Worm (Caenorhabditis elegans) whole organism, L3 larva: ENCODE data around the gene nhr-149.
"Not testable (repeated sequence)": the region's sequence is repeated elsewhere in the genome, so short reads cannot be mapped to it uniquely, and the experiment has no call there.

ENCODE experiments used
- R02D3.7 ChIP-seq: fragments of 150-350 bp; optimal IDR thresholded peaks from 2 replicates; lab custom pipeline; 2014; ENCODE audit warnings: missing biosample characterization, missing genetic modification characterization
- ZK546.5 ChIP-seq: sonication (generic microtip); optimal IDR thresholded peaks from 2 replicates; lab custom pipeline; 2017; ENCODE audit warnings: missing biosample characterization, missing genetic modification characterization
- aly-2 ChIP-seq: fragments of 150-350 bp; optimal IDR thresholded peaks from 2 replicates; lab custom pipeline; 2014; ENCODE audit warnings: missing biosample characterization, missing genetic modification characterization
- ama-1 ChIP-seq: fragments of 150-350 bp; optimal IDR thresholded peaks from 2 replicates; lab custom pipeline; 2018
- ceh-16 ChIP-seq: sonication (generic microtip); optimal IDR thresholded peaks from 2 replicates; lab custom pipeline; 2017; ENCODE audit warnings: missing biosample characterization, missing genetic modification characterization
- ceh-28 ChIP-seq: fragments of 150-350 bp; optimal IDR thresholded peaks from 2 replicates; lab custom pipeline; 2014; ENCODE audit warnings: missing biosample characterization, missing genetic modification reagents, missing genetic modification characterization
- ceh-82 ChIP-seq: fragments of 150-350 bp; optimal IDR thresholded peaks from 2 replicates; lab custom pipeline; 2014; ENCODE audit warnings: missing biosample characterization, missing genetic modification characterization
- ceh-9 ChIP-seq: sonication (generic microtip); optimal IDR thresholded peaks from 2 replicates; lab custom pipeline; 2018; ENCODE audit warnings: missing biosample characterization, missing genetic modification characterization
- daf-12 ChIP-seq: fragments of 150-350 bp; optimal IDR thresholded peaks from 2 replicates; lab custom pipeline; 2014; ENCODE audit warnings: missing biosample characterization, missing genetic modification reagents, missing genetic modification characterization
- egl-27 ChIP-seq: sonication (generic microtip); optimal IDR thresholded peaks from 4 replicates; lab custom pipeline; 2017; ENCODE audit warnings: missing biosample characterization, missing genetic modification reagents, missing genetic modification characterization
- elt-1 ChIP-seq: fragments of 150-350 bp; optimal IDR thresholded peaks from 2 replicates; lab custom pipeline; 2014; ENCODE audit warnings: missing biosample characterization, missing genetic modification characterization
- elt-2 ChIP-seq: sonication (generic microtip); optimal IDR thresholded peaks from 2 replicates; lab custom pipeline; 2016; ENCODE audit warnings: missing genetic modification reagents, mild to moderate bottlenecking, missing genetic modification characterization, missing compliant biosample characterization
- elt-3 ChIP-seq, 3 experiments: fragments of 150-350 bp in 1 of 3; sonication (generic microtip) in 2 of 3; optimal IDR thresholded peaks; 2 replicates in 2 of 3; 4 replicates in 1 of 3; lab custom pipeline; 2014 to 2017; ENCODE audit warnings: missing biosample characterization in 3 of 3, missing genetic modification characterization in 3 of 3
- fos-1 ChIP-seq: fragments of 150-350 bp; optimal IDR thresholded peaks from 2 replicates; lab custom pipeline; 2014; ENCODE audit warnings: missing biosample characterization, missing genetic modification characterization
- hmg-11 ChIP-seq: sonication (generic microtip); optimal IDR thresholded peaks from 2 replicates; lab custom pipeline; 2016; ENCODE audit warnings: missing genetic modification characterization, missing compliant biosample characterization
- lin-39 ChIP-seq: fragments of 150-350 bp; optimal IDR thresholded peaks from 2 replicates; lab custom pipeline; 2018; ENCODE audit warnings: missing biosample characterization, missing genetic modification reagents, missing genetic modification characterization
- mdl-1 ChIP-seq: fragments of 150-350 bp; optimal IDR thresholded peaks from 2 replicates; lab custom pipeline; 2014; ENCODE audit warnings: missing biosample characterization, missing genetic modification characterization
- mml-1 ChIP-seq: fragments of 150-350 bp; sonication (generic microtip); optimal IDR thresholded peaks from 3 replicates; lab custom pipeline; 2014; ENCODE audit warnings: missing biosample characterization, missing genetic modification characterization
- nfya-1 ChIP-seq: sonication (generic microtip); optimal IDR thresholded peaks from 2 replicates; lab custom pipeline; 2017; ENCODE audit warnings: missing genetic modification characterization, mild to moderate bottlenecking, missing compliant biosample characterization, antibody characterized with exemption, moderate library complexity; ENCODE audit not compliant: insufficient read depth
- nhr-11 ChIP-seq: fragments of 150-350 bp; optimal IDR thresholded peaks from 2 replicates; lab custom pipeline; 2014; ENCODE audit warnings: missing biosample characterization, missing genetic modification characterization
- nhr-12 ChIP-seq: fragments of 150-350 bp; optimal IDR thresholded peaks from 2 replicates; lab custom pipeline; 2014; ENCODE audit warnings: missing biosample characterization, missing genetic modification characterization
- nhr-23 ChIP-seq: fragments of 150-350 bp; optimal IDR thresholded peaks from 2 replicates; lab custom pipeline; 2014; ENCODE audit warnings: missing biosample characterization, missing genetic modification reagents, missing genetic modification characterization
- nhr-237 ChIP-seq: fragments of 150-350 bp; optimal IDR thresholded peaks from 2 replicates; lab custom pipeline; 2014; ENCODE audit warnings: missing biosample characterization, missing genetic modification characterization
- nhr-25 ChIP-seq: sonication (generic microtip); optimal IDR thresholded peaks from 2 replicates; lab custom pipeline; 2017; ENCODE audit warnings: missing biosample characterization, missing genetic modification characterization
- nhr-43 ChIP-seq: sonication (generic microtip); optimal IDR thresholded peaks from 2 replicates; lab custom pipeline; 2016; ENCODE audit warnings: mild to moderate bottlenecking, missing genetic modification characterization, missing compliant biosample characterization; ENCODE audit not compliant: poor library complexity, severe bottlenecking
- nhr-67 ChIP-seq: fragments of 150-350 bp; optimal IDR thresholded peaks from 2 replicates; lab custom pipeline; 2014; ENCODE audit warnings: missing biosample characterization, missing genetic modification characterization
- nhr-76 ChIP-seq: fragments of 150-350 bp; sonication (generic microtip); optimal IDR thresholded peaks from 5 replicates; lab custom pipeline; 2014; ENCODE audit warnings: missing biosample characterization, missing genetic modification characterization
- nhr-77 ChIP-seq: fragments of 150-350 bp; optimal IDR thresholded peaks from 2 replicates; lab custom pipeline; 2014; ENCODE audit warnings: missing biosample characterization, missing genetic modification characterization
- pqm-1 ChIP-seq: fragments of 150-350 bp; optimal IDR thresholded peaks from 2 replicates; lab custom pipeline; 2017; ENCODE audit warnings: missing biosample characterization, missing genetic modification characterization, inconsistent platforms
- sea-2 ChIP-seq: fragments of 150-350 bp; sonication (generic microtip); optimal IDR thresholded peaks from 4 replicates; lab custom pipeline; 2014; ENCODE audit warnings: missing biosample characterization, missing genetic modification reagents, missing genetic modification characterization
- snpc-4 ChIP-seq: fragments of 150-350 bp; optimal IDR thresholded peaks from 2 replicates; lab custom pipeline; 2014; ENCODE audit warnings: missing biosample characterization, missing genetic modification characterization
- tbx-2 ChIP-seq: sonication (generic microtip); optimal IDR thresholded peaks from 2 replicates; lab custom pipeline; 2016; ENCODE audit warnings: mild to moderate bottlenecking, missing genetic modification characterization, missing compliant biosample characterization
- unc-39 ChIP-seq: sonication (generic microtip); optimal IDR thresholded peaks from 4 replicates; lab custom pipeline; 2017; ENCODE audit warnings: missing biosample characterization, missing genetic modification characterization
- unc-62 ChIP-seq: fragments of 150-350 bp; sonication (generic microtip); optimal IDR thresholded peaks from 4 replicates; lab custom pipeline; 2014; ENCODE audit warnings: missing biosample characterization, missing genetic modification reagents, missing genetic modification characterization
- zag-1 ChIP-seq: fragments of 150-350 bp; optimal IDR thresholded peaks from 2 replicates; lab custom pipeline; 2014; ENCODE audit warnings: missing biosample characterization, missing genetic modification characterization
- ztf-11 ChIP-seq: fragments of 150-350 bp; optimal IDR thresholded peaks from 2 replicates; lab custom pipeline; 2014; ENCODE audit warnings: missing biosample characterization, missing genetic modification characterization
- ztf-4 ChIP-seq: fragments of 150-350 bp; optimal IDR thresholded peaks from 2 replicates; lab custom pipeline; 2014; ENCODE audit warnings: missing biosample characterization, missing genetic modification characterization

Gene nhr-149

ce11 chrV:7320909-7321308, 28.5 kb downstream of the nhr-149 start, which contains the start of gene lmd-4:
Gene lmd-4 (minus strand): TSS chrV:7321009.
- TF ChIP-seq mdl-1 (tag; lab: Kevin White, UChicago) (no peak), ama-1 (lab: Kevin White, UChicago) (no peak), nhr-77 (tag; lab: Kevin White, UChicago) (no peak)
- TF ChIP-seq, all 47 proteins: peak for 0

- TF ChIP-seq ceh-9 (tag; lab: Kevin White, UChicago) (no peak), ZK546.5 (tag; lab: Kevin White, UChicago) (no peak), ceh-16 (tag; lab: Kevin White, UChicago) (no peak), nhr-67 (no peak), snpc-4 (tag; lab: Kevin White, UChicago) (no peak), nhr-23 (tag; lab: Kevin White, UChicago) (no peak), tbx-2 (no peak), aly-2 (no peak), fos-1 (tag; lab: Kevin White, UChicago) (no peak), elt-1 (tag; lab: Kevin White, UChicago) (no peak), zag-1 (tag; lab: Kevin White, UChicago) (no peak), nhr-12 (tag; lab: Kevin White, UChicago) (no peak), egl-27 (tag; lab: Kevin White, UChicago) (no peak), elt-3 (tag; optimal IDR thresholded peaks at IDR 0.05; lab: Kevin White, UChicago) (no peak), ceh-28 (no peak), nhr-237 (tag; lab: Kevin White, UChicago) (no peak), sea-2 (no peak), nhr-76 (tag; lab: Kevin White, UChicago) (no peak)
Measured at ce11 chrV:7313233-7313632, 36.2 kb downstream of the nhr-149 start, which contains the start of gene srx-6. Gene srx-6 (minus strand): TSS chrV:7313333.

DNA sequence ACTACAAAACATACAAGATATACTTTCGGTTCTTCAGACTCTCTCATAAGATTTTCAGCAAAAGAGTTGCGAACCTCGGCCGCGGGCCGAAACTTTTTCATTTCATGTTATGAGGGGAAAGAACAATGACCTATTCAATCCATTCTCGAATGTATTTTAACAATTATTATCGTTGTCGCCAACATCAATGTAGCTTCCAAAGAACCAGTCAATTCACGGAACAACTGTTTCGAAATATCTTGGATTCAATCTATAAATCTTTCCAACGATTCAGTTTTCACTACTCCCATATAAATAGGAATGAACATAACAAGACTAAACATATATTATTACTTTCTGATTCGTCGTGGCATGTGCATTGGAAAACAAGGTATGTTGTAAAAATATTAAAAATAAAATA, 42.4 kb downstream of the nhr-149 start, which contains the start of gene F07G11.1:
Gene F07G11.1, plus strand, starts transcription at position 301 of the 400 bp plus-strand sequence.
- TF ChIP-seq nfya-1 (no peak), nhr-25 (tag; lab: Kevin White, UChicago) (no peak), ztf-11 (tag; lab: Kevin White, UChicago) (no peak), ztf-4 (tag; lab: Kevin White, UChicago) (no peak), ZK546.5 (tag; lab: Kevin White, UChicago) (no peak), elt-2 (tag; lab: Kevin White, UChicago) (no peak), nhr-23 (tag; lab: Kevin White, UChicago) (no peak), nhr-12 (tag; lab: Kevin White, UChicago) (no peak)

DNA sequence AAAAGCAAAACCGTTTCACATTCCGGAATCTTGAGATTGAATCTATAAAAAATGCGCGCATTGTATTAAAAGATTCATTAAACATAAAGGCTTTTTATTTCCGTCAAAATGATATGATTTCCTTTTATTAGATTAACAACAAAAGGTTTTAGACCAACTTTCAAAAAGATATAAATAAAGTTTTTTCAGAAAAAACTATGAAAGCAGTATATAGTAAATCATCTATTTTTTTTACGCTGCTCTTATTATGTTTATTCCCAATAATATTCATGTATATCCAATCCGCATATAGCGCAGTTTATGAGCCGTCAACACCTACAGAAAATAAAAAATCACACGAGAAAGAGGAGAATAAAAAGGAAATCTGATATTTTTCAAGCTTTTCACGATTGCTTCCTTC, 44.9 kb downstream of the nhr-149 start, which contains the start of gene F07G11.2:
Gene F07G11.2, plus strand, starts transcription at position 301 of the 400 bp plus-strand sequence.
- not testable (repeated sequence) for TF ChIP-seq elt-2 (tag; lab: Kevin White, UChicago); nhr-11 (tag; lab: Kevin White, UChicago); unc-62 (GFP tag; lab: Kevin White, UChicago)

- TF ChIP-seq zag-1 (tag; lab: Kevin White, UChicago) (no peak), ztf-4 (tag; lab: Kevin White, UChicago) (no peak), pqm-1 (no peak), ztf-11 (tag; lab: Kevin White, UChicago) (no peak), mml-1 (no peak), lin-39 (tag; lab: Kevin White, UChicago) (no peak), hmg-11 (no peak), ceh-82 (no peak), nhr-43 (tag; lab: Kevin White, UChicago) (no peak), ZK546.5 (tag; lab: Kevin White, UChicago) (no peak), mdl-1 (tag; lab: Kevin White, UChicago) (no peak), unc-39 (tag; lab: Kevin White, UChicago) (no peak), R02D3.7 (tag; lab: Kevin White, UChicago) (no peak), elt-1 (tag; lab: Kevin White, UChicago) (no peak), daf-12 (tag; lab: Kevin White, UChicago) (no peak), nhr-237 (tag; lab: Kevin White, UChicago) (no peak), aly-2 (no peak)
Measured at ce11 chrV:7298463-7298862, 51.0 kb downstream of the nhr-149 start, which contains the start of gene F07G11.3. Gene F07G11.3 (plus strand): TSS chrV:7298763.
